Worm (Caenorhabditis elegans) whole organism, L3 larva: ENCODE measurements around the gene sshk-1.

Experiments
- R02D3.7 ChIP-seq: fragments of 150-350 bp; optimal IDR thresholded peaks from 2 replicates; lab custom pipeline; 2014; ENCODE audit warnings: missing biosample characterization, missing genetic modification characterization
- ZK546.5 ChIP-seq: sonication (generic microtip); optimal IDR thresholded peaks from 2 replicates; lab custom pipeline; 2017; ENCODE audit warnings: missing biosample characterization, missing genetic modification characterization
- aly-2 ChIP-seq: fragments of 150-350 bp; optimal IDR thresholded peaks from 2 replicates; lab custom pipeline; 2014; ENCODE audit warnings: missing biosample characterization, missing genetic modification characterization
- ama-1 ChIP-seq: fragments of 150-350 bp; optimal IDR thresholded peaks from 2 replicates; lab custom pipeline; 2018
- ceh-16 ChIP-seq: sonication (generic microtip); optimal IDR thresholded peaks from 2 replicates; lab custom pipeline; 2017; ENCODE audit warnings: missing biosample characterization, missing genetic modification characterization
- ceh-28 ChIP-seq: fragments of 150-350 bp; optimal IDR thresholded peaks from 2 replicates; lab custom pipeline; 2014; ENCODE audit warnings: missing biosample characterization, missing genetic modification reagents, missing genetic modification characterization
- ceh-82 ChIP-seq: fragments of 150-350 bp; optimal IDR thresholded peaks from 2 replicates; lab custom pipeline; 2014; ENCODE audit warnings: missing biosample characterization, missing genetic modification characterization
- ceh-9 ChIP-seq: sonication (generic microtip); optimal IDR thresholded peaks from 2 replicates; lab custom pipeline; 2018; ENCODE audit warnings: missing biosample characterization, missing genetic modification characterization
- daf-12 ChIP-seq: fragments of 150-350 bp; optimal IDR thresholded peaks from 2 replicates; lab custom pipeline; 2014; ENCODE audit warnings: missing biosample characterization, missing genetic modification reagents, missing genetic modification characterization
- egl-27 ChIP-seq: sonication (generic microtip); optimal IDR thresholded peaks from 4 replicates; lab custom pipeline; 2017; ENCODE audit warnings: missing biosample characterization, missing genetic modification reagents, missing genetic modification characterization
- egl-5 ChIP-seq: fragments of 150-350 bp; optimal IDR thresholded peaks from 2 replicates; lab custom pipeline; 2017; ENCODE audit warnings: missing biosample characterization, missing genetic modification reagents, missing genetic modification characterization, inconsistent platforms
- elt-1 ChIP-seq: fragments of 150-350 bp; optimal IDR thresholded peaks from 2 replicates; lab custom pipeline; 2014; ENCODE audit warnings: missing biosample characterization, missing genetic modification characterization
- elt-2 ChIP-seq: sonication (generic microtip); optimal IDR thresholded peaks from 2 replicates; lab custom pipeline; 2016; ENCODE audit warnings: missing genetic modification reagents, mild to moderate bottlenecking, missing genetic modification characterization, missing compliant biosample characterization
- elt-3 ChIP-seq, 3 experiments: fragments of 150-350 bp in 1 of 3; sonication (generic microtip) in 2 of 3; optimal IDR thresholded peaks; 2 replicates in 2 of 3; 4 replicates in 1 of 3; lab custom pipeline; 2014 to 2017; ENCODE audit warnings: missing biosample characterization in 3 of 3, missing genetic modification characterization in 3 of 3
- eor-1 ChIP-seq, 2 experiments: fragments of 150-350 bp; optimal IDR thresholded peaks; 2 replicates each; lab custom pipeline; 2014 to 2018; ENCODE audit warnings: missing biosample characterization in 2 of 2, missing genetic modification characterization in 2 of 2
- fkh-10 ChIP-seq: sonication (generic microtip); optimal IDR thresholded peaks from 2 replicates; lab custom pipeline; 2017; ENCODE audit warnings: missing biosample characterization, missing genetic modification reagents, missing genetic modification characterization
- fkh-2 ChIP-seq: fragments of 150-350 bp; optimal IDR thresholded peaks from 2 replicates; lab custom pipeline; 2014; ENCODE audit warnings: missing biosample characterization, missing genetic modification reagents, missing genetic modification characterization
- fos-1 ChIP-seq: fragments of 150-350 bp; optimal IDR thresholded peaks from 2 replicates; lab custom pipeline; 2014; ENCODE audit warnings: missing biosample characterization, missing genetic modification characterization
- hmg-11 ChIP-seq: sonication (generic microtip); optimal IDR thresholded peaks from 2 replicates; lab custom pipeline; 2016; ENCODE audit warnings: missing genetic modification characterization, missing compliant biosample characterization
- jun-1 ChIP-seq: fragments of 150-350 bp; optimal IDR thresholded peaks from 2 replicates; lab custom pipeline; 2014; ENCODE audit warnings: missing biosample characterization, missing genetic modification reagents, missing genetic modification characterization
- lin-15B ChIP-seq: fragments of 150-350 bp; optimal IDR thresholded peaks from 2 replicates; lab custom pipeline; 2014; ENCODE audit warnings: missing biosample characterization, missing genetic modification characterization
- lin-39 ChIP-seq: fragments of 150-350 bp; optimal IDR thresholded peaks from 2 replicates; lab custom pipeline; 2018; ENCODE audit warnings: missing biosample characterization, missing genetic modification reagents, missing genetic modification characterization
- lsy-12 ChIP-seq: sonication (generic microtip); optimal IDR thresholded peaks from 2 replicates; lab custom pipeline; 2016; ENCODE audit warnings: mild to moderate bottlenecking, missing genetic modification characterization, missing compliant biosample characterization
- mdl-1 ChIP-seq: fragments of 150-350 bp; optimal IDR thresholded peaks from 2 replicates; lab custom pipeline; 2014; ENCODE audit warnings: missing biosample characterization, missing genetic modification characterization
- mml-1 ChIP-seq: fragments of 150-350 bp; sonication (generic microtip); optimal IDR thresholded peaks from 3 replicates; lab custom pipeline; 2014; ENCODE audit warnings: missing biosample characterization, missing genetic modification characterization
- nfya-1 ChIP-seq: sonication (generic microtip); optimal IDR thresholded peaks from 2 replicates; lab custom pipeline; 2017; ENCODE audit warnings: missing genetic modification characterization, mild to moderate bottlenecking, missing compliant biosample characterization, antibody characterized with exemption, moderate library complexity; ENCODE audit not compliant: insufficient read depth
- nhr-11 ChIP-seq: fragments of 150-350 bp; optimal IDR thresholded peaks from 2 replicates; lab custom pipeline; 2014; ENCODE audit warnings: missing biosample characterization, missing genetic modification characterization
- nhr-23 ChIP-seq: fragments of 150-350 bp; optimal IDR thresholded peaks from 2 replicates; lab custom pipeline; 2014; ENCODE audit warnings: missing biosample characterization, missing genetic modification reagents, missing genetic modification characterization
- nhr-237 ChIP-seq: fragments of 150-350 bp; optimal IDR thresholded peaks from 2 replicates; lab custom pipeline; 2014; ENCODE audit warnings: missing biosample characterization, missing genetic modification characterization
- nhr-25 ChIP-seq: sonication (generic microtip); optimal IDR thresholded peaks from 2 replicates; lab custom pipeline; 2017; ENCODE audit warnings: missing biosample characterization, missing genetic modification characterization
- nhr-28 ChIP-seq: fragments of 150-350 bp; optimal IDR thresholded peaks from 2 replicates; lab custom pipeline; 2014; ENCODE audit warnings: missing biosample characterization, missing genetic modification characterization
- nhr-43 ChIP-seq: sonication (generic microtip); optimal IDR thresholded peaks from 2 replicates; lab custom pipeline; 2016; ENCODE audit warnings: mild to moderate bottlenecking, missing genetic modification characterization, missing compliant biosample characterization; ENCODE audit not compliant: poor library complexity, severe bottlenecking
- nhr-67 ChIP-seq: fragments of 150-350 bp; optimal IDR thresholded peaks from 2 replicates; lab custom pipeline; 2014; ENCODE audit warnings: missing biosample characterization, missing genetic modification characterization
- nhr-76 ChIP-seq: fragments of 150-350 bp; sonication (generic microtip); optimal IDR thresholded peaks from 5 replicates; lab custom pipeline; 2014; ENCODE audit warnings: missing biosample characterization, missing genetic modification characterization
- nhr-77 ChIP-seq: fragments of 150-350 bp; optimal IDR thresholded peaks from 2 replicates; lab custom pipeline; 2014; ENCODE audit warnings: missing biosample characterization, missing genetic modification characterization
- pha-4 ChIP-seq: fragments of 150-350 bp; optimal IDR thresholded peaks from 2 replicates; lab custom pipeline; 2014; ENCODE audit warnings: missing biosample characterization, missing genetic modification reagents, missing genetic modification characterization
- pqm-1 ChIP-seq: fragments of 150-350 bp; optimal IDR thresholded peaks from 2 replicates; lab custom pipeline; 2017; ENCODE audit warnings: missing biosample characterization, missing genetic modification characterization, inconsistent platforms
- sea-2 ChIP-seq: fragments of 150-350 bp; sonication (generic microtip); optimal IDR thresholded peaks from 4 replicates; lab custom pipeline; 2014; ENCODE audit warnings: missing biosample characterization, missing genetic modification reagents, missing genetic modification characterization
- skn-1 ChIP-seq: fragments of 150-350 bp; optimal IDR thresholded peaks from 2 replicates; lab custom pipeline; 2014; ENCODE audit warnings: missing biosample characterization, missing genetic modification characterization
- snpc-4 ChIP-seq: fragments of 150-350 bp; optimal IDR thresholded peaks from 2 replicates; lab custom pipeline; 2014; ENCODE audit warnings: missing biosample characterization, missing genetic modification characterization
- tbx-2 ChIP-seq: sonication (generic microtip); optimal IDR thresholded peaks from 2 replicates; lab custom pipeline; 2016; ENCODE audit warnings: mild to moderate bottlenecking, missing genetic modification characterization, missing compliant biosample characterization
- unc-39 ChIP-seq: sonication (generic microtip); optimal IDR thresholded peaks from 4 replicates; lab custom pipeline; 2017; ENCODE audit warnings: missing biosample characterization, missing genetic modification characterization
- unc-62 ChIP-seq: fragments of 150-350 bp; sonication (generic microtip); optimal IDR thresholded peaks from 4 replicates; lab custom pipeline; 2014; ENCODE audit warnings: missing biosample characterization, missing genetic modification reagents, missing genetic modification characterization
- zag-1 ChIP-seq: fragments of 150-350 bp; optimal IDR thresholded peaks from 2 replicates; lab custom pipeline; 2014; ENCODE audit warnings: missing biosample characterization, missing genetic modification characterization
- ztf-11 ChIP-seq: fragments of 150-350 bp; optimal IDR thresholded peaks from 2 replicates; lab custom pipeline; 2014; ENCODE audit warnings: missing biosample characterization, missing genetic modification characterization
- ztf-4 ChIP-seq: fragments of 150-350 bp; optimal IDR thresholded peaks from 2 replicates; lab custom pipeline; 2014; ENCODE audit warnings: missing biosample characterization, missing genetic modification characterization

The sshk-1 gene

DNA sequence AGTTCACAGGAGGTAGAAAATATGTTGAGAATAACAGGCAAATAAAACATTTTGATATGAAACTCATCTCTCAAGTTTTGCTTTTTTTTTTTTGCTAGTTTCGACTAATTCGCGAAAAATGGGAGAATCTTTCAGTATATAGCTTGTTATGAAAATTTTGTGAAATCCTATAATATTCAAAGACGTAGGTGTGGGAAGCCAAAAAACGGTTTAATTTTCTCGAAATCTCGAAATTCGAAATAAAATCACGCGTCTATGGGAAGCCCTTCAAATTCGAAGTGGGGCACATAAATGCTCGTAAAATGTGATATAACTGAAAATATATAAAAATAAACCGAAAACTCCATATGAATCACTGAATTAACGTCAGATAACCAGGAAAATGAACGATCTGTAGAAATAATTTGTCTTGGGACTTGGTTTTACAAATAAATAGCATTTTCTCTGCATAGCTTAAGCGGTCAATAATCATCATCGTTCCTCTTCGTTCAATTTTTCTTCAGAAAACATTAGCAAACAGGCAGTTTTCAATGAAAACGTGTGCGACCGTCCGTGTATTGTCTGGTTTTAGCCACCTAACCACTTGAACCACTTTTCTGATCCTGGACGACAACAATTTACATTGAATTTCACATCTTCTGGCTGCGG is 9.1 kb downstream of the sshk-1 start, which contains the start of the genes gcy-22 and grl-14:
Gene gcy-22, minus strand, starts transcription at position 101 of the 648 bp plus-strand sequence.
Gene grl-14, plus strand, starts transcription at position 598 of the 648 bp plus-strand sequence.
- TF ChIP-seq pha-4 (tag; lab: Kevin White, UChicago) (no peak), nhr-77 (tag; lab: Kevin White, UChicago) (no peak), ceh-82 (tag; lab: Kevin White, UChicago) (no peak), pqm-1 (tag; lab: Kevin White, UChicago) (no peak), mdl-1 (tag; lab: Kevin White, UChicago) (no peak), daf-12 (tag; lab: Kevin White, UChicago) (no peak), snpc-4 (tag; lab: Kevin White, UChicago) (no peak), ceh-28 (no peak), nhr-43 (tag; lab: Kevin White, UChicago) (no peak), nhr-76 (tag; lab: Kevin White, UChicago) (no peak), fkh-10 (GFP tag; lab: Kevin White, UChicago) (no peak), egl-5 (tag; lab: Kevin White, UChicago) (no peak), nhr-28 (tag; lab: Kevin White, UChicago) (no peak), nhr-11 (tag; lab: Kevin White, UChicago) (no peak), nhr-237 (tag; lab: Kevin White, UChicago) (no peak), ceh-16 (tag; lab: Kevin White, UChicago) (no peak)

- no peak for TF ChIP-seq nhr-77 (tag; lab: Kevin White, UChicago)
- TF ChIP-seq egl-5 (tag; lab: Kevin White, UChicago): no peak
- TF ChIP-seq, all 47 proteins: peak for 0
Measured at ce11 chrV:20826618-20827017, 10.7 kb downstream of the sshk-1 start.

DNA sequence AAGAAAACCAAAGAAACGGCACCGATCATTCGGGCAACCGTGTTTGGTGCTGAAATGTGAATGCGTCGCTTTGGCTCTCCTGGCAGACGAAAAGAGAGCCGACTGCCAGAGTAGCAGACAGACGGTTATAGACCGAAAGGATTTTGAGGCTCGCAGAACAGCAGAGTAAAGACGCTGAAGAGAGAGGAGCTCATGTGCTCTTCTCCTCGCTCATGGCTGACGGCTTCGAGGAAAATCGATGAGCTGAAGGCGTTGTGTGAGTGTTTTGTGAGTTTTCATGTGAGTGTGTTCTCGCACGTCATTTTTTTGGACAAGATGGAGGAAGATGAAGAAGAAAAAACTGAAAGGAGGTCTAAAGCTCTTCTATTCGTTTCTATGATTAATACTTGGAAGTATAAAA is 12.9 kb downstream of the sshk-1 start, which contains the start of gene sbt-1:
Gene sbt-1, minus strand, starts transcription at position 62 of the 400 bp plus-strand sequence.
- TF ChIP-seq hmg-11 (tag; lab: Kevin White, UChicago) (peak; percentile 59), mml-1 (tag; lab: Kevin White, UChicago) (no peak), nhr-43 (tag; lab: Kevin White, UChicago) (no peak), nhr-23 (tag; lab: Kevin White, UChicago) (no peak), nhr-67 (no peak), ceh-16 (tag; lab: Kevin White, UChicago) (no peak), nhr-76 (tag; lab: Kevin White, UChicago) (no peak), lin-39 (tag; lab: Kevin White, UChicago) (peak; percentile 77), R02D3.7 (tag; lab: Kevin White, UChicago) (no peak), elt-1 (tag; lab: Kevin White, UChicago) (peak; percentile 45), tbx-2 (tag; lab: Kevin White, UChicago) (peak; percentile 35), aly-2 (tag; lab: Kevin White, UChicago) (no peak), sea-2 (GFP tag; lab: Kevin White, UChicago) (peak; percentile 55), elt-2 (no peak), ceh-28 (peak; percentile 12), elt-3 (tag; optimal IDR thresholded peaks at IDR 0.05; lab: Kevin White, UChicago) (no peak), egl-27 (tag; lab: Kevin White, UChicago) (no peak), nhr-28 (tag; lab: Kevin White, UChicago) (no peak), fkh-2 (tag; lab: Kevin White, UChicago) (no peak), skn-1 (tag; lab: Kevin White, UChicago) (no peak), nfya-1 (tag; lab: Kevin White, UChicago) (peak; percentile 83), lin-15B (tag; lab: Kevin White, UChicago) (peak; percentile 34), jun-1 (tag; lab: Kevin White, UChicago) (no peak), pha-4 (tag; lab: Kevin White, UChicago) (no peak), ZK546.5 (tag; lab: Kevin White, UChicago) (no peak), ama-1 (lab: Kevin White, UChicago) (no peak), fkh-10 (GFP tag; lab: Kevin White, UChicago) (no peak), pqm-1 (tag; lab: Kevin White, UChicago) (peak; percentile 65), mdl-1 (tag; lab: Kevin White, UChicago) (peak; percentile 57), lsy-12 (tag; lab: Kevin White, UChicago) (no peak), ztf-4 (tag; lab: Kevin White, UChicago) (no peak), zag-1 (tag; lab: Kevin White, UChicago) (no peak), egl-5 (tag; lab: Kevin White, UChicago) (no peak), daf-12 (tag; lab: Kevin White, UChicago) (no peak), nhr-11 (tag; lab: Kevin White, UChicago) (peak; percentile 37), nhr-77 (tag; lab: Kevin White, UChicago) (no peak), ztf-11 (tag; lab: Kevin White, UChicago) (no peak), eor-1 (tag; optimal IDR thresholded peaks at IDR 0.05; lab: Kevin White, UChicago) (no peak), nhr-25 (no peak), unc-39 (no peak), ceh-9 (tag; lab: Kevin White, UChicago) (no peak), nhr-237 (tag; lab: Kevin White, UChicago) (no peak), ceh-82 (tag; lab: Kevin White, UChicago) (no peak), fos-1 (tag; lab: Kevin White, UChicago) (no peak), unc-62 (no peak), snpc-4 (tag; lab: Kevin White, UChicago) (no peak)
